Worm (Caenorhabditis elegans) whole organism, L2 larva: Measurements from ENCODE around the gene srh-142.

Experiments
- C34F6.9 ChIP-seq: fragments of 150-350 bp; optimal IDR thresholded peaks from 2 replicates; lab custom pipeline; 2014; ENCODE audit warnings: missing biosample characterization, missing genetic modification characterization
- F13H6.1 ChIP-seq: sonication (generic microtip); optimal IDR thresholded peaks from 2 replicates; lab custom pipeline; 2016; ENCODE audit warnings: missing genetic modification characterization, missing compliant biosample characterization
- ZK546.5 ChIP-seq: sonication (generic microtip); optimal IDR thresholded peaks from 2 replicates; lab custom pipeline; 2017; ENCODE audit warnings: missing biosample characterization, missing genetic modification characterization
- alr-1 ChIP-seq: fragments of 150-350 bp; optimal IDR thresholded peaks from 2 replicates; lab custom pipeline; 2014; ENCODE audit warnings: missing biosample characterization, missing genetic modification characterization
- aly-2 ChIP-seq: fragments of 150-350 bp; optimal IDR thresholded peaks from 2 replicates; lab custom pipeline; 2014; ENCODE audit warnings: missing biosample characterization, missing genetic modification characterization
- ama-1 ChIP-seq: fragments of 150-350 bp; optimal IDR thresholded peaks from 2 replicates; lab custom pipeline; 2018; ENCODE audit warnings: inconsistent platforms
- blmp-1 ChIP-seq: sonication (generic microtip); optimal IDR thresholded peaks from 2 replicates; lab custom pipeline; 2017; ENCODE audit warnings: missing genetic modification characterization, mild to moderate bottlenecking, missing compliant biosample characterization, antibody characterized with exemption, moderate library complexity; ENCODE audit not compliant: insufficient read depth
- ceh-16 ChIP-seq: fragments of 150-350 bp; optimal IDR thresholded peaks from 2 replicates; lab custom pipeline; 2014; ENCODE audit warnings: missing biosample characterization, missing genetic modification characterization
- ceh-82 ChIP-seq: fragments of 150-350 bp; optimal IDR thresholded peaks from 2 replicates; lab custom pipeline; 2014; ENCODE audit warnings: missing biosample characterization, missing genetic modification characterization
- crh-2 ChIP-seq: sonication (generic microtip); optimal IDR thresholded peaks from 2 replicates; lab custom pipeline; 2017; ENCODE audit warnings: missing biosample characterization, missing genetic modification characterization
- dmd-4 ChIP-seq: sonication (generic microtip); optimal IDR thresholded peaks from 2 replicates; lab custom pipeline; 2017; ENCODE audit warnings: missing biosample characterization, missing genetic modification characterization
- egl-27 ChIP-seq: sonication (generic microtip); optimal IDR thresholded peaks from 3 replicates; lab custom pipeline; 2017; ENCODE audit warnings: missing biosample characterization, missing genetic modification reagents, missing genetic modification characterization
- elt-1 ChIP-seq: fragments of 150-350 bp; optimal IDR thresholded peaks from 2 replicates; lab custom pipeline; 2014; ENCODE audit warnings: missing biosample characterization, missing genetic modification characterization
- elt-3 ChIP-seq: sonication (generic microtip); optimal IDR thresholded peaks from 2 replicates; lab custom pipeline; 2017; ENCODE audit warnings: missing biosample characterization, missing genetic modification characterization
- fos-1 ChIP-seq: fragments of 150-350 bp; optimal IDR thresholded peaks from 2 replicates; lab custom pipeline; 2014; ENCODE audit warnings: missing biosample characterization, missing genetic modification characterization
- gmeb-1 ChIP-seq: fragments of 150-350 bp; optimal IDR thresholded peaks from 2 replicates; lab custom pipeline; 2014; ENCODE audit warnings: missing biosample characterization, missing genetic modification characterization
- lsy-2 ChIP-seq, 2 experiments: fragments of 150-350 bp in 1 of 2; sonication (generic microtip) in 1 of 2; optimal IDR thresholded peaks; 2 replicates each; lab custom pipeline; 2014 to 2017; ENCODE audit warnings: missing biosample characterization in 2 of 2, missing genetic modification characterization in 2 of 2
- mab-5 ChIP-seq: fragments of 150-350 bp; optimal IDR thresholded peaks from 2 replicates; lab custom pipeline; 2014; ENCODE audit warnings: missing biosample characterization, missing genetic modification characterization
- mbf-1 ChIP-seq: sonication (generic microtip); optimal IDR thresholded peaks from 2 replicates; lab custom pipeline; 2017; ENCODE audit warnings: missing biosample characterization, missing genetic modification characterization
- mdl-1 ChIP-seq, 2 experiments: fragments of 150-350 bp in 1 of 2; sonication (generic microtip) in 1 of 2; optimal IDR thresholded peaks; 2 replicates each; lab custom pipeline; 2017; ENCODE audit warnings: missing biosample characterization in 2 of 2, missing genetic modification characterization in 2 of 2
- nhr-11 ChIP-seq: fragments of 150-350 bp; optimal IDR thresholded peaks from 2 replicates; lab custom pipeline; 2014; ENCODE audit warnings: missing biosample characterization, missing genetic modification characterization
- nhr-12 ChIP-seq: fragments of 150-350 bp; optimal IDR thresholded peaks from 2 replicates; lab custom pipeline; 2014; ENCODE audit warnings: missing biosample characterization, missing genetic modification characterization
- nhr-129 ChIP-seq: fragments of 150-350 bp; optimal IDR thresholded peaks from 2 replicates; lab custom pipeline; 2014; ENCODE audit warnings: missing biosample characterization, missing genetic modification characterization
- nhr-23 ChIP-seq: fragments of 150-350 bp; optimal IDR thresholded peaks from 2 replicates; lab custom pipeline; 2014; ENCODE audit warnings: missing biosample characterization, missing genetic modification reagents, missing genetic modification characterization
- nhr-25 ChIP-seq: fragments of 150-350 bp; sonication (generic microtip); optimal IDR thresholded peaks from 3 replicates; lab custom pipeline; 2014; ENCODE audit warnings: missing biosample characterization, missing genetic modification characterization
- nhr-6 ChIP-seq: fragments of 150-350 bp; optimal IDR thresholded peaks from 2 replicates; lab custom pipeline; 2014; ENCODE audit warnings: missing biosample characterization, missing genetic modification characterization
- nhr-77 ChIP-seq: fragments of 150-350 bp; optimal IDR thresholded peaks from 2 replicates; lab custom pipeline; 2014; ENCODE audit warnings: missing biosample characterization, missing genetic modification characterization
- sem-4 ChIP-seq: fragments of 150-350 bp; optimal IDR thresholded peaks from 2 replicates; lab custom pipeline; 2014; ENCODE audit warnings: missing biosample characterization, missing genetic modification reagents, missing genetic modification characterization
- skn-1 ChIP-seq: sonication (generic microtip); optimal IDR thresholded peaks from 2 replicates; lab custom pipeline; 2017; ENCODE audit warnings: missing biosample characterization, missing genetic modification characterization
- sma-9 ChIP-seq, 2 experiments: fragments of 150-350 bp in 1 of 2; sonication (generic microtip) in 1 of 2; optimal IDR thresholded peaks; 2 replicates each; lab custom pipeline; 2014 to 2016; ENCODE audit warnings: missing genetic modification characterization in 2 of 2, mild to moderate bottlenecking in 1 of 2, missing biosample characterization in 1 of 2, missing compliant biosample characterization in 1 of 2, missing genetic modification reagents in 1 of 2, moderate library complexity in 1 of 2
- unc-39 ChIP-seq: fragments of 150-350 bp; optimal IDR thresholded peaks from 2 replicates; lab custom pipeline; 2014; ENCODE audit warnings: missing biosample characterization, missing genetic modification characterization
- unc-55 ChIP-seq: fragments of 150-350 bp; sonication (generic microtip); optimal IDR thresholded peaks from 3 replicates; lab custom pipeline; 2014; ENCODE audit warnings: missing biosample characterization, missing genetic modification reagents, missing genetic modification characterization
- unc-62 ChIP-seq: fragments of 150-350 bp; optimal IDR thresholded peaks from 2 replicates; lab custom pipeline; 2014; ENCODE audit warnings: missing biosample characterization, missing genetic modification reagents, missing genetic modification characterization
- zag-1 ChIP-seq: fragments of 150-350 bp; optimal IDR thresholded peaks from 2 replicates; lab custom pipeline; 2014; ENCODE audit warnings: missing biosample characterization, missing genetic modification characterization
- ztf-1 ChIP-seq: fragments of 200-800 bp; sonication (Bioruptor generic); conservative IDR thresholded peaks from 2 replicates; pipeline ENCODE4 v1.3.6; 2022; ENCODE audit warnings: missing genetic modification characterization, missing compliant biosample characterization
- ztf-4 ChIP-seq: fragments of 150-350 bp; optimal IDR thresholded peaks from 2 replicates; lab custom pipeline; 2014; ENCODE audit warnings: missing biosample characterization, missing genetic modification characterization

srh-142 gene

ce11 chrV:16437546-16437945 lies 23.2 kb downstream of the srh-142 start, which contains the start of gene F26D2.15:
Gene F26D2.15, plus strand, starts transcription at chrV:16437846.
- no peak for TF ChIP-seq unc-39 (tag; lab: Kevin White, UChicago)
- no peak for TF ChIP-seq skn-1 (tag; lab: Kevin White, UChicago)
- no peak for TF ChIP-seq blmp-1 (tag; lab: Kevin White, UChicago)
- no peak for TF ChIP-seq mab-5
- no peak for TF ChIP-seq ceh-16 (tag; lab: Kevin White, UChicago)
- no peak for TF ChIP-seq zag-1 (tag; lab: Kevin White, UChicago)

- TF ChIP-seq elt-1 (tag; lab: Kevin White, UChicago) (no peak), fos-1 (tag; lab: Kevin White, UChicago) (no peak), aly-2 (no peak), nhr-11 (no peak), lsy-2 (tag; optimal IDR thresholded peaks at IDR 0.05; lab: Kevin White, UChicago) (no peak)
- TF ChIP-seq, all 48 proteins: peak for 0
Measured at ce11 chrV:16435510-16435909, 25.3 kb downstream of the srh-142 start, which contains the start of the genes F26D2.13 and F26D2.14. Gene F26D2.13, minus strand, starts transcription at chrV:16435610. Gene F26D2.14, plus strand, starts transcription at chrV:16435855.

- TF ChIP-seq nhr-77 (tag; lab: Kevin White, UChicago) (no peak), ZK546.5 (no peak), nhr-23 (tag; lab: Kevin White, UChicago) (no peak), nhr-12 (tag; lab: Kevin White, UChicago) (no peak), lsy-2 (tag; optimal IDR thresholded peaks at IDR 0.05; lab: Kevin White, UChicago) (no peak), nhr-129 (tag; lab: Kevin White, UChicago) (no peak), egl-27 (tag; lab: Kevin White, UChicago) (no peak), mdl-1 (tag; optimal IDR thresholded peaks at IDR 0.05; lab: Kevin White, UChicago) (no peak), sma-9 (GFP tag; optimal IDR thresholded peaks at IDR 0.05; lab: Kevin White, UChicago) (no peak), sma-9 (tag; optimal IDR thresholded peaks at IDR 0.05; lab: Kevin White, UChicago) (no peak), ztf-4 (tag; lab: Kevin White, UChicago) (no peak)
Measured at ce11 chrV:16433471-16433870, 27.3 kb downstream of the srh-142 start, which contains the start of gene clec-234. Gene clec-234, minus strand, starts transcription at chrV:16433571.

ce11 chrV:16429940-16430339 lies 30.8 kb downstream of the srh-142 start, which contains the start of gene str-73:
Gene str-73, plus strand, starts transcription at chrV:16430240.
- TF ChIP-seq ztf-1 (no peak), C34F6.9 (tag; lab: Kevin White, UChicago) (no peak), ztf-4 (tag; lab: Kevin White, UChicago) (no peak), elt-3 (tag; lab: Kevin White, UChicago) (no peak), aly-2 (no peak), F13H6.1 (tag; lab: Kevin White, UChicago) (no peak), blmp-1 (tag; lab: Kevin White, UChicago) (no peak), unc-62 (GFP tag; lab: Kevin White, UChicago) (no peak), nhr-129 (tag; lab: Kevin White, UChicago) (no peak), zag-1 (tag; lab: Kevin White, UChicago) (no peak), gmeb-1 (tag; lab: Kevin White, UChicago) (no peak), mbf-1 (tag; lab: Kevin White, UChicago) (no peak), skn-1 (tag; lab: Kevin White, UChicago) (no peak), nhr-25 (tag; lab: Kevin White, UChicago) (no peak), dmd-4 (tag; lab: Kevin White, UChicago) (no peak)

ce11 chrV:16429503-16429902 lies 31.3 kb downstream of the srh-142 start, which contains the start of gene F26D2.10:
Gene F26D2.10, minus strand, starts transcription at chrV:16429603.
- TF ChIP-seq ceh-82 (tag; lab: Kevin White, UChicago) (no peak), ztf-4 (tag; lab: Kevin White, UChicago) (no peak), C34F6.9 (tag; lab: Kevin White, UChicago) (no peak), blmp-1 (tag; lab: Kevin White, UChicago) (no peak), sem-4 (no peak), lsy-2 (tag; optimal IDR thresholded peaks at IDR 0.05; lab: Kevin White, UChicago) (no peak), ama-1 (no peak), ZK546.5 (no peak), fos-1 (tag; lab: Kevin White, UChicago) (no peak), alr-1 (no peak), unc-55 (GFP tag; lab: Kevin White, UChicago) (no peak), nhr-6 (tag; lab: Kevin White, UChicago) (no peak), crh-2 (tag; lab: Kevin White, UChicago) (no peak), elt-1 (tag; lab: Kevin White, UChicago) (no peak), skn-1 (tag; lab: Kevin White, UChicago) (no peak)
